Worm (Caenorhabditis elegans) whole organism, L4/young adult: ENCODE measurements around the gene har-1.

Source experiments
- W03F9.2 ChIP-seq: fragments of 150-350 bp; optimal IDR thresholded peaks from 2 replicates; lab custom pipeline; 2014; ENCODE audit warnings: missing biosample characterization, missing genetic modification characterization
- dao-5 ChIP-seq: sonication (generic microtip); optimal IDR thresholded peaks from 2 replicates; lab custom pipeline; 2016; ENCODE audit warnings: missing genotype, missing genetic modification characterization, moderate library complexity, missing compliant biosample characterization
- him-1 ChIP-seq: sonication (generic microtip); optimal IDR thresholded peaks from 2 replicates; lab custom pipeline; 2016; ENCODE audit warnings: missing genotype, missing genetic modification reagents, missing genetic modification characterization, missing compliant biosample characterization

Gene har-1

ce11 chrIII:4137180-4137579, 14.7 kb upstream of the har-1 start:
- no peak for TF ChIP-seq him-1
- TF ChIP-seq W03F9.2 (tag; lab: Kevin White, UChicago) = no peak

ce11 chrIII:4143170-4143569, 8.7 kb upstream of the har-1 start:
- TF ChIP-seq dao-5 (no peak), him-1 (no peak), W03F9.2 (tag; lab: Kevin White, UChicago) (no peak)

ce11 chrIII:4150919-4151318, 935 bp upstream of the har-1 start:
- TF ChIP-seq dao-5 (no peak), W03F9.2 (tag; lab: Kevin White, UChicago) (peak; percentile 73)

- TF ChIP-seq dao-5 (no peak), him-1 (no peak), W03F9.2 (tag; lab: Kevin White, UChicago) (no peak)
Observed at ce11 chrIII:4152309-4152708, 455 bp downstream of the har-1 start.

ce11 chrIII:4152828-4153227, 974 bp downstream of the har-1 start:
- no peak for TF ChIP-seq dao-5
- no peak for TF ChIP-seq W03F9.2 (tag; lab: Kevin White, UChicago)
- TF ChIP-seq him-1 = no peak

ce11 chrIII:4153299-4153698, 1.4 kb downstream of the har-1 start, which contains the start of gene glod-4:
Gene glod-4, plus strand, starts transcription at chrIII:4153599.
- TF ChIP-seq dao-5 (no peak), W03F9.2 (tag; lab: Kevin White, UChicago) (no peak), him-1 (no peak)

ce11 chrIII:4157298-4157697, 5.4 kb downstream of the har-1 start, which contains the start of gene C16C10.9:
Gene C16C10.9, minus strand, starts transcription at chrIII:4157398.
- no peak for TF ChIP-seq dao-5
- TF ChIP-seq W03F9.2 (tag; lab: Kevin White, UChicago) = no peak
- no peak for TF ChIP-seq him-1

- TF ChIP-seq W03F9.2 (tag; lab: Kevin White, UChicago) = no peak
- no peak for TF ChIP-seq him-1
- no peak for TF ChIP-seq dao-5
Observed at ce11 chrIII:4160937-4161336, 9.1 kb downstream of the har-1 start, which contains the start of gene C01G12.16. Gene C01G12.16, plus strand, starts transcription at chrIII:4161237.

ce11 chrIII:4164071-4164470, 12.2 kb downstream of the har-1 start, which contains the start of gene C16C10.8:
Gene C16C10.8, minus strand, starts transcription at chrIII:4164171.
- no peak for TF ChIP-seq W03F9.2 (tag; lab: Kevin White, UChicago)
- TF ChIP-seq dao-5 = no peak
- no peak for TF ChIP-seq him-1

- TF ChIP-seq dao-5 (no peak), him-1 (no peak)
Observed at ce11 chrIII:4166745-4167144, 14.9 kb downstream of the har-1 start, which contains the start of gene rnf-5. Gene rnf-5, minus strand, starts transcription at chrIII:4166845.

- TF ChIP-seq him-1 (no peak), dao-5 (no peak), W03F9.2 (tag; lab: Kevin White, UChicago) (no peak)
Observed at ce11 chrIII:4168665-4169064, 16.8 kb downstream of the har-1 start, which contains the start of gene ccdc-55. Gene ccdc-55, minus strand, starts transcription at chrIII:4168765.

- TF ChIP-seq dao-5 (peak; percentile 43), him-1 (peak; percentile 45), W03F9.2 (tag; lab: Kevin White, UChicago) (peak; percentile 69)
Observed at ce11 chrIII:4170903-4171377, 19.1 kb downstream of the har-1 start, which contains the start of the genes rnf-121 and C16C10.4. Gene rnf-121, minus strand, starts transcription at chrIII:4170953. Gene C16C10.4, plus strand, starts transcription at chrIII:4171336.

ce11 chrIII:4172210-4172609, 20.4 kb downstream of the har-1 start:
- no peak for TF ChIP-seq him-1
- no peak for TF ChIP-seq dao-5
- TF ChIP-seq W03F9.2 (tag; lab: Kevin White, UChicago) = no peak

- no peak for TF ChIP-seq W03F9.2 (tag; lab: Kevin White, UChicago)
- no peak for TF ChIP-seq him-1
- TF ChIP-seq dao-5 = no peak
Observed at ce11 chrIII:4175489-4175888, 23.6 kb downstream of the har-1 start.

ce11 chrIII:4176109-4176596, 24.3 kb downstream of the har-1 start, which contains the start of the genes hrde-1 and C16C10.13:
Gene hrde-1, minus strand, starts transcription at chrIII:4176159.
Gene C16C10.13, plus strand, starts transcription at chrIII:4176440.
- TF ChIP-seq dao-5 = no peak
- peak; percentile 75 for TF ChIP-seq W03F9.2 (tag; lab: Kevin White, UChicago)
- TF ChIP-seq him-1 = no peak

ce11 chrIII:4178564-4178963, 26.7 kb downstream of the har-1 start, which contains the start of gene C16C10.2:
Gene C16C10.2, minus strand, starts transcription at chrIII:4178664.
- no peak for TF ChIP-seq him-1
- TF ChIP-seq W03F9.2 (tag; lab: Kevin White, UChicago) = no peak
- TF ChIP-seq dao-5 = no peak
